Worm (Caenorhabditis elegans) whole organism, midembryonic: ENCODE measurements around the gene R07A4.3.

Experiments
- cog-1 ChIP-seq: sonication (generic microtip); optimal IDR thresholded peaks from 2 replicates; lab custom pipeline; 2016; ENCODE audit warnings: missing genetic modification characterization, missing compliant biosample characterization
- med-1 ChIP-seq: sonication (generic microtip); optimal IDR thresholded peaks from 2 replicates; lab custom pipeline; 2017; ENCODE audit warnings: missing genetic modification characterization, mild to moderate bottlenecking, missing compliant biosample characterization, antibody characterized with exemption, missing genetic modification reagents; ENCODE audit not compliant: insufficient read depth

- TF ChIP-seq cog-1 (tag; lab: Kevin White, UChicago) = no peak
- TF ChIP-seq med-1 (GFP tag; lab: Kevin White, UChicago) = no peak
Measured at ce11 chrX:10721954-10722353, 31.5 kb upstream of the R07A4.3 start, which contains the start of gene mbr-1.
